Fruit fly (Drosophila melanogaster) whole organism, embryonic: ENCODE measurements around the gene HP1e.

Experiments
- B-H1 ChIP-seq: fragments of 200-800 bp; sonication (Bioruptor generic); IDR thresholded peaks from 3 replicates; pipeline ENCODE4 v1.3.6; 2022; ENCODE audit warnings: missing biosample characterization, missing genetic modification characterization
- BEAF-32 ChIP-seq: fragments of 200-800 bp; sonication (Bioruptor generic); optimal IDR thresholded peaks from 3 replicates; lab custom pipeline; 2017; ENCODE audit warnings: missing biosample characterization, missing genetic modification characterization, mild to moderate bottlenecking, moderate library complexity, missing genetic modification reagents
- CG10147 ChIP-seq: fragments of 200-800 bp; sonication (Bioruptor generic); optimal IDR thresholded peaks from 2 replicates; lab custom pipeline; 2019; ENCODE audit warnings: missing biosample characterization, mild to moderate bottlenecking, missing genetic modification characterization, moderate library complexity
- CG10267 ChIP-seq: fragments of 200-800 bp; sonication (Bioruptor generic); optimal IDR thresholded peaks from 2 replicates; lab custom pipeline; 2018; ENCODE audit warnings: missing biosample characterization, mild to moderate bottlenecking, missing genetic modification characterization, moderate library complexity
- CG10321 ChIP-seq: fragments of 200-800 bp; sonication (Bioruptor generic); IDR thresholded peaks from 2 replicates; pipeline ENCODE4 v1.3.6; 2022; ENCODE audit warnings: missing biosample characterization, missing genetic modification characterization
- CG11093 ChIP-seq: fragments of 200-800 bp; sonication (Bioruptor generic); IDR thresholded peaks from 3 replicates; pipeline ENCODE4 v1.3.6; 2022; ENCODE audit warnings: missing biosample characterization, missing genetic modification characterization
- CG13123 ChIP-seq: fragments of 200-800 bp; sonication (Bioruptor generic); optimal IDR thresholded peaks from 2 replicates; lab custom pipeline; 2016; ENCODE audit warnings: missing biosample characterization, missing genetic modification characterization
- CG2199 ChIP-seq: fragments of 200-800 bp; sonication (Bioruptor generic); IDR thresholded peaks from 3 replicates; pipeline ENCODE4 v1.3.6; 2022; ENCODE audit warnings: missing biosample characterization, missing genetic modification characterization
- CG3065 ChIP-seq: fragments of 200-800 bp; sonication (Bioruptor generic); optimal IDR thresholded peaks from 2 replicates; lab custom pipeline; 2016; ENCODE audit warnings: missing biosample characterization, missing genetic modification characterization
- CG34376 ChIP-seq: fragments of 200-800 bp; sonication (Bioruptor generic); optimal IDR thresholded peaks from 2 replicates; lab custom pipeline; 2018; ENCODE audit warnings: missing biosample characterization, mild to moderate bottlenecking, missing genetic modification characterization
- CG6813 ChIP-seq: fragments of 200-800 bp; sonication (Bioruptor generic); optimal IDR thresholded peaks from 2 replicates; lab custom pipeline; 2017; ENCODE audit warnings: missing biosample characterization, missing genetic modification characterization, mild to moderate bottlenecking, moderate library complexity, missing genetic modification reagents
- CG7745 ChIP-seq: fragments of 200-800 bp; sonication (Bioruptor generic); optimal IDR thresholded peaks from 2 replicates; lab custom pipeline; 2018; ENCODE audit warnings: missing biosample characterization, mild to moderate bottlenecking, missing genetic modification characterization, moderate library complexity
- CG7928 ChIP-seq: fragments of 200-800 bp; sonication (Bioruptor generic); optimal IDR thresholded peaks from 2 replicates; lab custom pipeline; 2017; ENCODE audit warnings: missing biosample characterization, mild to moderate bottlenecking, missing genetic modification characterization
- CG9437 ChIP-seq: fragments of 200-800 bp; sonication (Bioruptor generic); optimal IDR thresholded peaks from 2 replicates; lab custom pipeline; 2018; ENCODE audit warnings: missing biosample characterization, mild to moderate bottlenecking, missing genetic modification characterization
- CkIIα-i1 ChIP-seq: fragments of 200-800 bp; sonication (Bioruptor generic); IDR thresholded peaks from 2 replicates; pipeline ENCODE4 v1.3.6; 2022; ENCODE audit warnings: missing biosample characterization, missing genetic modification characterization
- Dfd ChIP-seq, 2 experiments: fragments of >200 bp; optimal IDR thresholded peaks; 2 replicates each; lab custom pipeline; 2017; ENCODE audit warnings: missing biosample characterization in 2 of 2, missing genetic modification characterization in 2 of 2
- HLH3B ChIP-seq: fragments of 200-800 bp; sonication (Bioruptor generic); IDR thresholded peaks from 2 replicates; pipeline ENCODE4 v1.3.6; 2022; ENCODE audit warnings: missing biosample characterization, missing genetic modification characterization
- Hand ChIP-seq: fragments of 200-800 bp; sonication (Bioruptor generic); optimal IDR thresholded peaks from 2 replicates; lab custom pipeline; 2017; ENCODE audit warnings: mild to moderate bottlenecking, missing biosample characterization, missing genetic modification reagents, missing genetic modification characterization
- Hr3 ChIP-seq: fragments of 200-800 bp; sonication (Bioruptor generic); optimal IDR thresholded peaks from 3 replicates; lab custom pipeline; 2016; ENCODE audit warnings: missing biosample characterization, missing genetic modification characterization
- Hr78 ChIP-seq, 2 experiments: fragments of 200-800 bp in 1 of 2; fragments of >200 bp in 1 of 2; sonication (Bioruptor generic) in 1 of 2; optimal IDR thresholded peaks; 2 replicates each; lab custom pipeline; 2017 to 2019; ENCODE audit warnings: missing biosample characterization in 2 of 2, missing genetic modification characterization in 2 of 2, mild to moderate bottlenecking in 1 of 2, moderate library complexity in 1 of 2
- MTF-1 ChIP-seq: fragments of 200-800 bp; sonication (Bioruptor generic); optimal IDR thresholded peaks from 2 replicates; lab custom pipeline; 2018; ENCODE audit warnings: missing biosample characterization, mild to moderate bottlenecking, missing genetic modification characterization, borderline replicate concordance
- Mad ChIP-seq: fragments of 200-800 bp; sonication (Bioruptor generic); optimal IDR thresholded peaks from 2 replicates; lab custom pipeline; 2016; ENCODE audit warnings: missing biosample characterization, missing genetic modification characterization
- Med ChIP-seq: fragments of 200-800 bp; sonication (Bioruptor generic); peaks from one replicate; lab custom pipeline; 2016; ENCODE audit warnings: missing biosample characterization, missing genetic modification characterization, mild to moderate bottlenecking, inconsistent platforms, moderate library complexity
- Pdp1 ChIP-seq, 2 experiments: fragments of 200-800 bp; sonication (Bioruptor generic); optimal IDR thresholded peaks; 3 replicates each; lab custom pipeline; 2016; ENCODE audit warnings: missing biosample characterization in 2 of 2, missing genetic modification characterization in 2 of 2, mild to moderate bottlenecking in 1 of 2, moderate library complexity in 1 of 2
- Trl ChIP-seq, 3 experiments: fragments of >200 bp in 2 of 3; fragments of 200-800 bp in 1 of 3; sonication (Bioruptor generic) in 1 of 3; optimal IDR thresholded peaks; 2 replicates in 1 of 3; 3 replicates in 2 of 3; lab custom pipeline; 2016 to 2017; ENCODE audit warnings: missing biosample characterization in 1 of 3, missing genetic modification characterization in 1 of 3
- Usf ChIP-seq: fragments of 200-800 bp; sonication (Bioruptor generic); optimal IDR thresholded peaks from 2 replicates; lab custom pipeline; 2017; ENCODE audit warnings: missing genotype, missing biosample characterization, missing genetic modification characterization
- abd-A ChIP-seq: fragments of 200-800 bp; sonication (Bioruptor generic); optimal IDR thresholded peaks from 3 replicates; lab custom pipeline; 2019; ENCODE audit warnings: missing biosample characterization, mild to moderate bottlenecking, missing genetic modification characterization, moderate library complexity
- bab2 ChIP-seq: fragments of 200-800 bp; sonication (Bioruptor generic); optimal IDR thresholded peaks from 2 replicates; lab custom pipeline; 2016; ENCODE audit warnings: missing biosample characterization, missing genetic modification characterization
- bigmax ChIP-seq: fragments of 200-800 bp; sonication (Bioruptor generic); optimal IDR thresholded peaks from 2 replicates; lab custom pipeline; 2018; ENCODE audit warnings: missing biosample characterization, mild to moderate bottlenecking, missing genetic modification characterization
- cad ChIP-seq: fragments of >200 bp; optimal IDR thresholded peaks from 2 replicates; lab custom pipeline; 2017; ENCODE audit warnings: missing biosample characterization, missing genetic modification characterization
- exex ChIP-seq: fragments of 200-800 bp; sonication (Bioruptor generic); optimal IDR thresholded peaks from 4 replicates; lab custom pipeline; 2018; ENCODE audit warnings: missing biosample characterization, mild to moderate bottlenecking, missing genetic modification characterization, moderate library complexity
- hb ChIP-seq: fragments of 200-800 bp; sonication (Bioruptor generic); IDR thresholded peaks from 3 replicates; pipeline ENCODE4 v1.3.6; 2022; ENCODE audit warnings: missing biosample characterization, missing genetic modification characterization; ENCODE audit not compliant: partially characterized antibody
- her ChIP-seq: fragments of 200-800 bp; sonication (Bioruptor generic); optimal IDR thresholded peaks from 2 replicates; lab custom pipeline; 2016; ENCODE audit warnings: missing biosample characterization, missing genetic modification characterization
- ken ChIP-seq: fragments of 200-800 bp; sonication (Bioruptor generic); IDR thresholded peaks from 3 replicates; pipeline ENCODE4 v1.3.6; 2022; ENCODE audit warnings: missing biosample characterization, missing genetic modification characterization
- lbe ChIP-seq: fragments of 200-800 bp; sonication (Bioruptor generic); optimal IDR thresholded peaks from 2 replicates; lab custom pipeline; 2016; ENCODE audit warnings: missing biosample characterization, mild to moderate bottlenecking, missing genetic modification characterization
- nau ChIP-seq: fragments of 200-800 bp; sonication (Bioruptor generic); optimal IDR thresholded peaks from 3 replicates; lab custom pipeline; 2017; ENCODE audit warnings: missing biosample characterization, mild to moderate bottlenecking, missing genetic modification characterization, missing genetic modification reagents
- nom ChIP-seq: fragments of 200-800 bp; sonication (Bioruptor generic); optimal IDR thresholded peaks from 2 replicates; lab custom pipeline; 2017; ENCODE audit warnings: missing biosample characterization, missing genetic modification characterization, mild to moderate bottlenecking, moderate library complexity, missing genetic modification reagents
- p53 ChIP-seq: fragments of 200-800 bp; sonication (Bioruptor generic); optimal IDR thresholded peaks from 2 replicates; lab custom pipeline; 2016; ENCODE audit warnings: missing biosample characterization, missing genetic modification characterization
- row ChIP-seq: fragments of 200-800 bp; sonication (Bioruptor generic); IDR thresholded peaks from 3 replicates; pipeline ENCODE4 v1.3.6; 2022; ENCODE audit warnings: missing biosample characterization, missing genetic modification characterization
- salm ChIP-seq: fragments of 200-800 bp; sonication (Bioruptor generic); optimal IDR thresholded peaks from 2 replicates; lab custom pipeline; 2018; ENCODE audit warnings: missing biosample characterization, mild to moderate bottlenecking, missing genetic modification characterization
- slbo ChIP-seq: fragments of 200-800 bp; sonication (Bioruptor generic); IDR thresholded peaks from 2 replicates; pipeline ENCODE4 v1.3.6; 2022; ENCODE audit warnings: missing biosample characterization, missing genetic modification characterization
- sob ChIP-seq: fragments of 200-800 bp; sonication (Bioruptor generic); IDR thresholded peaks from 2 replicates; pipeline ENCODE4 v1.3.6; 2022; ENCODE audit warnings: missing biosample characterization, missing genetic modification characterization
- unpg ChIP-seq: fragments of 200-800 bp; sonication (Bioruptor generic); optimal IDR thresholded peaks from 3 replicates; lab custom pipeline; 2018; ENCODE audit warnings: missing biosample characterization, mild to moderate bottlenecking, missing genetic modification characterization, moderate library complexity

Gene HP1e

dm6 chr3R:9359393-9359792 is 37.8 kb downstream of the HP1e start:
- TF ChIP-seq CG7745 (peak; percentile 70), Dfd (GFP tag; optimal IDR thresholded peaks at IDR 0.05; lab: Kevin White, UChicago) (no peak), Trl (optimal IDR thresholded peaks at IDR 0.05; lab: Kevin White, UChicago) (peak; percentile 40 to 78), Trl (GFP tag; optimal IDR thresholded peaks at IDR 0.05; lab: Kevin White, UChicago) (no peak), CG2199 (GFP tag; lab: Robert Waterston, UW) (peak; percentile 69; the same call in 1 of the 3 replicates)
- TF ChIP-seq, all 482 proteins: peak for 3

dm6 chr3R:9363066-9363719 is 41.6 kb downstream of the HP1e start, which contains the start of gene CG18473:
Gene CG18473 (plus strand): TSS chr3R:9363305.
- TF ChIP-seq p53 (GFP tag; lab: Kevin White, UChicago) (no peak), sob (peak; percentile 43; the same call in 1 of the 2 replicates), Hr78 (GFP tag; optimal IDR thresholded peaks at IDR 0.05; lab: Kevin White, UChicago) (peak in 1 of 2 experiments; percentile 58), slbo (no peak), Med (peak; percentile 10)

dm6 chr3R:9365121-9365520 is 43.6 kb downstream of the HP1e start, which contains the start of gene Srr:
Gene Srr (plus strand): TSS chr3R:9365398.
- TF ChIP-seq BEAF-32 (GFP tag; lab: Kevin White, UChicago), result no peak
- TF ChIP-seq Med, result peak; percentile 16
- no peak for TF ChIP-seq B-H1 (GFP tag; lab: Robert Waterston, UW)
- TF ChIP-seq CG7928, result no peak
- no peak for TF ChIP-seq CG10147 (GFP tag; lab: Kevin White, UChicago)
- no peak for TF ChIP-seq unpg (GFP tag; lab: Kevin White, UChicago)
- TF ChIP-seq MTF-1 (GFP tag; lab: Kevin White, UChicago), result no peak
- TF ChIP-seq cad, result peak; percentile 2

- TF ChIP-seq Hand (GFP tag; lab: Kevin White, UChicago) (no peak), her (GFP tag; lab: Kevin White, UChicago) (no peak), Pdp1 (GFP tag; optimal IDR thresholded peaks at IDR 0.05; lab: Kevin White, UChicago) (peak in 1 of 2 experiments; percentile 20), CG6813 (GFP tag; lab: Kevin White, UChicago) (peak; percentile 5), Hr3 (no peak), hb (GFP tag; lab: Robert Waterston, UW) (no peak), CkIIα-i1 (no peak), nom (GFP tag; lab: Kevin White, UChicago) (peak; percentile 52), salm (tag; lab: Kevin White, UChicago) (no peak), CG10321 (no peak), CG13123 (GFP tag; lab: Kevin White, UChicago) (no peak), exex (peak; percentile 98), CG34376 (GFP tag; lab: Kevin White, UChicago) (peak; percentile 18), lbe (peak; percentile 12)
Measured at dm6 chr3R:9365893-9366500, 44.4 kb downstream of the HP1e start.

dm6 chr3R:9370413-9370812 is 48.8 kb downstream of the HP1e start:
- TF ChIP-seq CG10267 (tag; lab: Kevin White, UChicago) (peak; percentile 19), Mad (GFP tag; lab: Kevin White, UChicago) (no peak), CG3065 (GFP tag; lab: Kevin White, UChicago) (no peak), row (GFP tag; lab: Robert Waterston, UW) (peak; percentile 85), ken (GFP tag; lab: Robert Waterston, UW) (no peak), HLH3B (GFP tag; lab: Robert Waterston, UW) (peak; percentile 45), Usf (GFP tag; lab: Kevin White, UChicago) (no peak), bab2 (GFP tag; lab: Kevin White, UChicago) (peak; percentile 17), nau (GFP tag; lab: Kevin White, UChicago) (no peak), bigmax (no peak), abd-A (tag; lab: Kevin White, UChicago) (no peak), CG11093 (GFP tag; lab: Robert Waterston, UW) (no peak), CG9437 (GFP tag; lab: Kevin White, UChicago) (peak; percentile 11)
